Fruit fly (Drosophila melanogaster) whole organism, wandering third instar larva: ENCODE data around the gene CG2698.

Experiments
- Abd-B ChIP-seq: fragments of >200 bp; optimal IDR thresholded peaks from 2 replicates; lab custom pipeline; 2017; ENCODE audit warnings: missing biosample characterization, missing genetic modification characterization
- CG32264 ChIP-seq: fragments of 200-800 bp; sonication (Bioruptor generic); optimal IDR thresholded peaks from 2 replicates; lab custom pipeline; 2016; ENCODE audit warnings: missing biosample characterization, missing genetic modification characterization
- CG9705 ChIP-seq: fragments of 200-800 bp; sonication (Bioruptor generic); optimal IDR thresholded peaks from 2 replicates; lab custom pipeline; 2018; ENCODE audit warnings: missing biosample characterization, mild to moderate bottlenecking, missing genetic modification characterization
- CrebA ChIP-seq: fragments of 200-800 bp; sonication (Bioruptor generic); optimal IDR thresholded peaks from 2 replicates; lab custom pipeline; 2016; ENCODE audit warnings: missing biosample characterization, mild to moderate bottlenecking, missing genetic modification characterization, borderline replicate concordance
- Dfd ChIP-seq: fragments of >200 bp; optimal IDR thresholded peaks from 2 replicates; lab custom pipeline; 2017; ENCODE audit warnings: missing biosample characterization, missing genetic modification characterization
- Dif ChIP-seq: fragments of 200-275, 200-300 bp; sonication (Bioruptor generic); optimal IDR thresholded peaks from 2 replicates; lab custom pipeline; 2018; ENCODE audit warnings: missing biosample characterization, missing genetic modification characterization; ENCODE audit not compliant: partially characterized antibody
- GATAd ChIP-seq: sonication (Bioruptor generic); optimal IDR thresholded peaks from 2 replicates; lab custom pipeline; 2016; ENCODE audit warnings: missing biosample characterization, missing genetic modification characterization
- HLH106 ChIP-seq: fragments of 200-800 bp; optimal IDR thresholded peaks from 3 replicates; lab custom pipeline; 2019; ENCODE audit warnings: missing biosample characterization, mild to moderate bottlenecking, missing genetic modification characterization, moderate library complexity
- Hnf4 ChIP-seq: fragments of 200-800 bp; sonication (Bioruptor generic); optimal IDR thresholded peaks from 2 replicates; lab custom pipeline; 2016; ENCODE audit warnings: missing biosample characterization, mild to moderate bottlenecking, missing genetic modification characterization
- Hr78 ChIP-seq: fragments of >200 bp; optimal IDR thresholded peaks from 2 replicates; lab custom pipeline; 2017; ENCODE audit warnings: missing biosample characterization, missing genetic modification characterization
- Hr83 ChIP-seq: fragments of 200-300 bp; sonication (Bioruptor generic); optimal IDR thresholded peaks from 2 replicates; lab custom pipeline; 2016; ENCODE audit warnings: missing biosample characterization, mild to moderate bottlenecking, missing genetic modification characterization, moderate library complexity; ENCODE audit not compliant: poor library complexity, severe bottlenecking
- Jra ChIP-seq: sonication (Bioruptor generic); optimal IDR thresholded peaks from 2 replicates; lab custom pipeline; 2016; ENCODE audit warnings: missing biosample characterization, missing genetic modification characterization
- Mio ChIP-seq: sonication (Bioruptor generic); optimal IDR thresholded peaks from 2 replicates; lab custom pipeline; 2016; ENCODE audit warnings: missing biosample characterization, missing genetic modification characterization
- Myc ChIP-seq: fragments of >200 bp; optimal IDR thresholded peaks from 2 replicates; lab custom pipeline; 2017
- N ChIP-seq: fragments of >200 bp; optimal IDR thresholded peaks from 2 replicates; lab custom pipeline; 2018; ENCODE audit warnings: missing biosample characterization, missing external identifiers, missing genetic modification characterization
- OdsH ChIP-seq: fragments of 200-800 bp; sonication (Bioruptor generic); optimal IDR thresholded peaks from 2 replicates; lab custom pipeline; 2016; ENCODE audit warnings: missing biosample characterization, mild to moderate bottlenecking, missing genetic modification characterization
- Rel ChIP-seq, 2 experiments: fragments of 200-800 bp; sonication (Bioruptor generic) in 1 of 2; optimal IDR thresholded peaks; 2 replicates in 1 of 2; 3 replicates in 1 of 2; lab custom pipeline; 2016 to 2019; ENCODE audit warnings: mild to moderate bottlenecking in 2 of 2, missing biosample characterization in 2 of 2, missing genetic modification characterization in 2 of 2, moderate library complexity in 1 of 2
- Sp1 ChIP-seq: fragments of 200-800 bp; sonication (Bioruptor generic); optimal IDR thresholded peaks from 3 replicates; lab custom pipeline; 2019; ENCODE audit warnings: missing biosample characterization, mild to moderate bottlenecking, missing genetic modification characterization, moderate library complexity
- Vsx2 ChIP-seq: fragments of 200-300, 225-300 bp; sonication (Bioruptor generic); optimal IDR thresholded peaks from 2 replicates; lab custom pipeline; 2018; ENCODE audit warnings: missing biosample characterization, missing genetic modification characterization; ENCODE audit not compliant: partially characterized antibody
- br ChIP-seq: fragments of 200-800 bp; sonication (Bioruptor generic); optimal IDR thresholded peaks from 2 replicates; lab custom pipeline; 2016; ENCODE audit warnings: missing biosample characterization, missing genetic modification characterization
- brk ChIP-seq: fragments of 200-800 bp; sonication (Bioruptor generic); optimal IDR thresholded peaks from 2 replicates; lab custom pipeline; 2016; ENCODE audit warnings: missing biosample characterization, mild to moderate bottlenecking, missing genetic modification characterization
- dl ChIP-seq, 2 experiments: fragments of 175-275, 200-275 bp in 1 of 2; fragments of 200-275 bp in 1 of 2; sonication (Bioruptor generic); optimal IDR thresholded peaks; lab custom pipeline; 2018; ENCODE audit warnings: mild to moderate bottlenecking in 2 of 2, missing biosample characterization in 2 of 2, missing genetic modification characterization in 2 of 2, moderate library complexity in 2 of 2; ENCODE audit not compliant: partially characterized antibody in 2 of 2, insufficient read depth in 1 of 2
- dmrt93B ChIP-seq: fragments of 200-800 bp; sonication (Bioruptor generic); optimal IDR thresholded peaks from 2 replicates; lab custom pipeline; 2018; ENCODE audit warnings: missing biosample characterization, mild to moderate bottlenecking, missing genetic modification characterization
- dsf ChIP-seq: sonication (Bioruptor generic); optimal IDR thresholded peaks from 2 replicates; lab custom pipeline; 2016; ENCODE audit warnings: missing biosample characterization, missing genetic modification characterization, borderline replicate concordance
- ey ChIP-seq: fragments of 200-800 bp; sonication (Bioruptor generic); optimal IDR thresholded peaks from 2 replicates; lab custom pipeline; 2016; ENCODE audit warnings: missing biosample characterization, missing genetic modification characterization
- foxo ChIP-seq, 2 experiments: fragments of 200-800 bp; sonication (Bioruptor generic); optimal IDR thresholded peaks; 2 replicates in 1 of 2; 3 replicates in 1 of 2; lab custom pipeline; 2016 to 2017; ENCODE audit warnings: missing biosample characterization in 2 of 2, missing genetic modification characterization in 2 of 2
- fru ChIP-seq: fragments of 200-800 bp; sonication (Bioruptor generic); optimal IDR thresholded peaks from 3 replicates; lab custom pipeline; 2016; ENCODE audit warnings: missing biosample characterization, mild to moderate bottlenecking, missing genetic modification characterization
- h ChIP-seq: fragments of 200-800 bp; sonication (Bioruptor generic); optimal IDR thresholded peaks from 3 replicates; lab custom pipeline; 2016; ENCODE audit warnings: missing biosample characterization, mild to moderate bottlenecking, missing genetic modification characterization
- jim ChIP-seq: fragments of 175-275, 200-325 bp; sonication (Bioruptor generic); optimal IDR thresholded peaks from 2 replicates; lab custom pipeline; 2016; ENCODE audit warnings: missing biosample characterization, mild to moderate bottlenecking, missing genetic modification characterization
- lola ChIP-seq: fragments of >200 bp; optimal IDR thresholded peaks from 2 replicates; lab custom pipeline; 2017; ENCODE audit warnings: missing biosample characterization, missing genetic modification characterization
- pan ChIP-seq: fragments of >200 bp; optimal IDR thresholded peaks from 2 replicates; lab custom pipeline; 2017
- psq ChIP-seq: fragments of 200-800 bp; sonication (Bioruptor generic); optimal IDR thresholded peaks from 3 replicates; lab custom pipeline; 2017; ENCODE audit warnings: missing biosample characterization, mild to moderate bottlenecking, missing genetic modification characterization, moderate library complexity
- rgr ChIP-seq: fragments of 200-800 bp; sonication (Bioruptor generic); optimal IDR thresholded peaks from 3 replicates; lab custom pipeline; 2016; ENCODE audit warnings: missing biosample characterization, mild to moderate bottlenecking, missing genetic modification characterization
- sage ChIP-seq: fragments of 200-800 bp; sonication (Bioruptor generic); optimal IDR thresholded peaks from 2 replicates; lab custom pipeline; 2016; ENCODE audit warnings: missing biosample characterization, mild to moderate bottlenecking, missing genetic modification characterization
- sv ChIP-seq: fragments of 200-800 bp; sonication (Bioruptor generic); optimal IDR thresholded peaks from 3 replicates; lab custom pipeline; 2016; ENCODE audit warnings: missing biosample characterization, missing genetic modification characterization
- tai ChIP-seq: sonication (Bioruptor generic); optimal IDR thresholded peaks from 2 replicates; lab custom pipeline; 2016; ENCODE audit warnings: missing biosample characterization, missing genetic modification characterization
- usp ChIP-seq: fragments of >200 bp; optimal IDR thresholded peaks from 2 replicates; lab custom pipeline; 2017; ENCODE audit warnings: missing biosample characterization, missing genetic modification characterization
- woc ChIP-seq: sonication (Bioruptor generic); optimal IDR thresholded peaks from 2 replicates; lab custom pipeline; 2016; ENCODE audit warnings: missing biosample characterization, mild to moderate bottlenecking, missing genetic modification characterization

The CG2698 gene

DNA sequence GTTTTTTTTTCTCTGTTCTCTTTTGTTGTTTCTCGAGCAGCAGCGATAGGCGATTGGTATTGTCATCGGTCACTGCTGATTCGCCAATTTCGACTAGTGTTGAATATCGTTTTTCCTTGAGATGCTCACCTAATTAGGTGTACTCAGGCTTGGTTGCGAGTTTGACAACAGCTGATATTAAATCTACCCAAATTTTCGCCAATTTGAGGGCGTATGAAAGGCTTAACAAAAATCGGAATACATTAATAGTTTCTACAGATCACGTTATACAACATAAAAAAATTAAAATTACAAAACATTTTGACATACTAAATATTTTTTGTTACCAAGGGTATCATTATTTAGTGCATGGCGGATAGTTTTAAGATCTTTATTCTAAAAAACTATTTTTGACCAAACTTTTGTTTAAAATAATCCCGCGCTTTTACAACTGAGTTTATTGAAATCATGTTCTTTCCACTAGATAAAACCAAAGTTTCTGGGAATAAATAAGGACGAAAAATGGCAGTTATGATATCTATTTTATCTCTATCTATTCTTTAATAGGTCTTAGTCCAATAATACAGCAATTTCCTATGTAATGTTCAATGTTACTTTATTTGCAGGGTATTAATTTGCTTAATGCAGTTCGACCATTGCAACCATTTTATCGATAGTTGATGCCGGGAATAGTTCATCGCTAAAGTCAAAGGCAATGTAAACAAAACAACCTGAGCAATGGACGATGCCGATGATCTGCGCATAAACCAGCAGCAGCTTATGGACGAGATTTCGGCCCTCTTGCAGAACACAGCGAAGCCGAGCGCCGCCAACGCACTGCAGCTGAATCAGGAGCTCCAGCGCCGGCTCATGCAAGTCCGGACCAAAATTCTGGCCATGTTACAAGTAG is 12.0 kb downstream of the CG2698 start, which contains the start of the genes CG10435 and Pbp95:
Gene CG10435, minus strand, starts transcription at position 81 of the 889 bp plus-strand sequence.
Gene Pbp95, plus strand, starts transcription at position 671 of the 889 bp plus-strand sequence.
- peak; percentile 55 for TF ChIP-seq jim (GFP tag; lab: Kevin White, UChicago)
- TF ChIP-seq Rel (GFP tag; optimal IDR thresholded peaks at IDR 0.05; lab: Kevin White, UChicago): no peak
- TF ChIP-seq Rel (tag; optimal IDR thresholded peaks at IDR 0.05; lab: Kevin White, UChicago): no peak
- TF ChIP-seq Sp1 (GFP tag; lab: Kevin White, UChicago): no peak
- TF ChIP-seq N (GFP tag; lab: Kevin White, UChicago): no peak
- peak; percentile 80 for TF ChIP-seq Hnf4 (GFP tag; lab: Kevin White, UChicago)
- no peak for TF ChIP-seq Dfd (GFP tag; lab: Kevin White, UChicago)
- no peak for TF ChIP-seq lola (GFP tag; lab: Kevin White, UChicago)
- no peak for TF ChIP-seq br (GFP tag; lab: Kevin White, UChicago)
- no peak for TF ChIP-seq Mio (GFP tag; lab: Kevin White, UChicago)
- peak; percentile 93 for TF ChIP-seq Vsx2
- peak; percentile 67 for TF ChIP-seq Myc (lab: Kevin White, UChicago)
- TF ChIP-seq HLH106 (tag; lab: Kevin White, UChicago): peak; percentile 38
- no peak for TF ChIP-seq dl (GFP tag; optimal IDR thresholded peaks at IDR 0.05; lab: Kevin White, UChicago; ENCODE audit: insufficient read depth in 1 of 2, partially characterized antibody in 2 of 2)
- TF ChIP-seq fru (GFP tag; lab: Kevin White, UChicago): no peak
- TF ChIP-seq Dif (GFP tag; lab: Kevin White, UChicago): peak; percentile 7
- TF ChIP-seq rgr (GFP tag; lab: Kevin White, UChicago): no peak
- no peak for TF ChIP-seq pan (lab: Kevin White, UChicago)
- peak; percentile 86 for TF ChIP-seq Hr83
- TF ChIP-seq usp: no peak
- TF ChIP-seq Jra (GFP tag; lab: Kevin White, UChicago): no peak
- TF ChIP-seq foxo (GFP tag; optimal IDR thresholded peaks at IDR 0.05; lab: Kevin White, UChicago): peak in 1 of 2 experiments; percentile 72
- no peak for TF ChIP-seq CG32264
- no peak for TF ChIP-seq sv (GFP tag; lab: Kevin White, UChicago)
- TF ChIP-seq brk: no peak
- TF ChIP-seq Hr78 (GFP tag; lab: Kevin White, UChicago): no peak
- TF ChIP-seq Abd-B (GFP tag; lab: Kevin White, UChicago): no peak
- no peak for TF ChIP-seq GATAd (GFP tag; lab: Kevin White, UChicago)
- peak; percentile 19 for TF ChIP-seq dsf (GFP tag; lab: Kevin White, UChicago)
- TF ChIP-seq CG9705 (GFP tag; lab: Kevin White, UChicago): no peak
- TF ChIP-seq h (GFP tag; lab: Kevin White, UChicago): peak; percentile 62
- TF ChIP-seq woc (GFP tag; lab: Kevin White, UChicago): peak; percentile 81
- peak; percentile 39 for TF ChIP-seq psq (GFP tag; lab: Kevin White, UChicago)
- no peak for TF ChIP-seq CrebA
- TF ChIP-seq ey (GFP tag; lab: Kevin White, UChicago): peak; percentile 52
- no peak for TF ChIP-seq tai (GFP tag; lab: Kevin White, UChicago)
- no peak for TF ChIP-seq sage
- peak; percentile 28 for TF ChIP-seq OdsH
- no peak for TF ChIP-seq dmrt93B (GFP tag; lab: Kevin White, UChicago)

DNA sequence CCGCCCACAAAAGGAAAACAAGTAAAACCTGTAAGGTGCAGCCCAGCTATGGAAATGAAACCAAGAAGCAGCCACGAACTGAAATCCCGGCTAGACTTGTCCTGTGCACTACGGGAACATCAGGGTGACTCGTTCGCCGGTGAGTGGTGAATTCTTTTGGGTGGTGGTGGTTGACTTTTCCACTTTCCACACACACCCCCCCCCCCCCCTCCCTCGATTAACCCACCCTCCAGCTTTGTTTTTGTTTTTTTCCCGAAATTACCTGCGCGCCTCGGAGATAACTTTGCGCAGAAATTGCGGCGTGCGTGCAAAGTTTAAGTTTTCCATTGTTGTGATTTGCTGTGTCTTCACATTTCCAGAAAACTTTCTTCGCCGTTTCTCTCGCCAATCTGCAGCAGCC is 25.2 kb downstream of the CG2698 start:
- TF ChIP-seq ey (GFP tag; lab: Kevin White, UChicago) (no peak), h (GFP tag; lab: Kevin White, UChicago) (no peak), Sp1 (GFP tag; lab: Kevin White, UChicago) (no peak), psq (GFP tag; lab: Kevin White, UChicago) (no peak), Jra (GFP tag; lab: Kevin White, UChicago) (no peak), Hr78 (GFP tag; lab: Kevin White, UChicago) (no peak)
